Fruit fly (Drosophila melanogaster): ENCODE data around the gene lace.

The lace gene

dm6 chr2L:15478159-15478591 is 20.8 kb upstream of the lace start, which contains the start of gene sna (continued):
- peak; percentile 56; the same call in 1 of the 3 replicates for TF ChIP-seq CG34422 (GFP tag; IDR thresholded peaks at IDR 0.05)
- no peak for TF ChIP-seq CG1602 (GFP tag; optimal IDR thresholded peaks at IDR 0.05)
- TF ChIP-seq CG2199 (GFP tag; IDR thresholded peaks at IDR 0.05), result peak; percentile 54; the same call in 1 of the 3 replicates
- TF ChIP-seq yki (optimal IDR thresholded peaks at IDR 0.05), result peak; percentile 67
- peak; percentile 69 for TF ChIP-seq CG15479 (GFP tag; optimal IDR thresholded peaks at IDR 0.05)
- TF ChIP-seq slou (GFP tag; optimal IDR thresholded peaks at IDR 0.05), result no peak
- peak; percentile 44; the same call in 1 of the 2 replicates for TF ChIP-seq sna (GFP tag; IDR thresholded peaks at IDR 0.05; ENCODE audit: partially characterized antibody)
- TF ChIP-seq tll (GFP tag; optimal IDR thresholded peaks at IDR 0.05), result peak in 1 of 2 experiments; percentile 27
- TF ChIP-seq wek (GFP tag; optimal IDR thresholded peaks at IDR 0.05), result no peak
- TF ChIP-seq Deaf1 (tag; optimal IDR thresholded peaks at IDR 0.05), result peak; percentile 6
- TF ChIP-seq Jarid2 (GFP tag; optimal IDR thresholded peaks at IDR 0.05), result peak; percentile 79
- no peak for TF ChIP-seq HLH4C (GFP tag; IDR thresholded peaks at IDR 0.05; ENCODE audit: partially characterized antibody)
- 0 out of 2 replicates have a peak, but pooled peaks have one; percentile 11 for TF ChIP-seq chm (GFP tag; IDR thresholded peaks at IDR 0.05)
- TF ChIP-seq Xrp1 (GFP tag; IDR thresholded peaks at IDR 0.05), result no peak
- TF ChIP-seq amos (GFP tag; IDR thresholded peaks at IDR 0.05; ENCODE audit: partially characterized antibody), result peak; percentile 9; the same call in 1 of the 2 replicates
- peak; percentile 59; the same call in 1 of the 2 replicates for TF ChIP-seq seq (GFP tag; IDR thresholded peaks at IDR 0.05)
- TF ChIP-seq cad (GFP tag; optimal IDR thresholded peaks at IDR 0.05), result peak; percentile 25
- TF ChIP-seq Lim3 (GFP tag; IDR thresholded peaks at IDR 0.05), result no peak
- 0 out of 3 replicates have a peak, but pooled peaks have one; percentile 41 for TF ChIP-seq z (GFP tag; IDR thresholded peaks at IDR 0.05)
- peak; percentile 29; the same call in 1 of the 4 replicates for TF ChIP-seq Dll (GFP tag; IDR thresholded peaks at IDR 0.05; ENCODE audit: partially characterized antibody)
- no peak for TF ChIP-seq CG13123 (GFP tag; optimal IDR thresholded peaks at IDR 0.05)
- no peak for TF ChIP-seq grn (GFP tag; optimal IDR thresholded peaks at IDR 0.05)
- peak; percentile 16 for TF ChIP-seq Nf-YB (GFP tag; optimal IDR thresholded peaks at IDR 0.05)
- TF ChIP-seq Neu2 (GFP tag; optimal IDR thresholded peaks at IDR 0.05; ENCODE audit: borderline replicate concordance), result peak; percentile 98
- no peak for TF ChIP-seq gcm2 (GFP tag; optimal IDR thresholded peaks at IDR 0.05)
- TF ChIP-seq crol (GFP tag; IDR thresholded peaks at IDR 0.05), result peak; percentile 80
- no peak for TF ChIP-seq CG1603 (tag; optimal IDR thresholded peaks at IDR 0.05)
- peak; percentile 52 for TF ChIP-seq Hey (tag; optimal IDR thresholded peaks at IDR 0.05)
- no peak for TF ChIP-seq klu (GFP tag; IDR thresholded peaks at IDR 0.05)
- TF ChIP-seq CG32772 (GFP tag; IDR thresholded peaks at IDR 0.05), result no peak
- TF ChIP-seq CG10565 (GFP tag; optimal IDR thresholded peaks at IDR 0.05), result no peak
- TF ChIP-seq zen2 (GFP tag; IDR thresholded peaks at IDR 0.05; ENCODE audit: partially characterized antibody), result no peak
- no peak for TF ChIP-seq pnt (GFP tag; optimal IDR thresholded peaks at IDR 0.05)
- no peak for TF ChIP-seq CG2875 (GFP tag; optimal IDR thresholded peaks at IDR 0.05)
- TF ChIP-seq CG17612 (GFP tag; IDR thresholded peaks at IDR 0.05), result no peak
- TF ChIP-seq Tbp (GFP tag; optimal IDR thresholded peaks at IDR 0.05), result peak; percentile 93
- TF ChIP-seq zfh1 (GFP tag; IDR thresholded peaks at IDR 0.05), result 0 out of 3 replicates have a peak, but pooled peaks have one; percentile 50
- TF ChIP-seq CG9215 (GFP tag; IDR thresholded peaks at IDR 0.05), result no peak
- no peak for TF ChIP-seq Awh (GFP tag; IDR thresholded peaks at IDR 0.05)
- no peak for TF ChIP-seq CG10147 (GFP tag; optimal IDR thresholded peaks at IDR 0.05)
- peak; percentile 92 for TF ChIP-seq pros (GFP tag; optimal IDR thresholded peaks at IDR 0.05)
- TF ChIP-seq CG9727 (GFP tag; optimal IDR thresholded peaks at IDR 0.05), result peak; percentile 11
- peak; percentile 18 for TF ChIP-seq CG17829 (tag; optimal IDR thresholded peaks at IDR 0.05)
- TF ChIP-seq CG14965 (GFP tag; optimal IDR thresholded peaks at IDR 0.05; ENCODE audit: borderline replicate concordance), result no peak
- TF ChIP-seq insv (GFP tag; optimal IDR thresholded peaks at IDR 0.05), result peak in 1 of 2 experiments; percentile 39
- no peak for TF ChIP-seq Myb (GFP tag; optimal IDR thresholded peaks at IDR 0.05)
- TF ChIP-seq D (optimal IDR thresholded peaks at IDR 0.05), result peak; percentile 54
- no peak for TF ChIP-seq D (GFP tag; optimal IDR thresholded peaks at IDR 0.05)
- peak; percentile 60 for TF ChIP-seq CG1832 (GFP tag; optimal IDR thresholded peaks at IDR 0.05)
- TF ChIP-seq zen (tag; optimal IDR thresholded peaks at IDR 0.05), result peak; percentile 6
- no peak for TF ChIP-seq pho (GFP tag; optimal IDR thresholded peaks at IDR 0.05)

Data from whole organism, embryonic.